Worm (Caenorhabditis elegans): ENCODE data around the gene C05D12.4.
"Not testable (repeated sequence)": the region's sequence is repeated elsewhere in the genome, so short reads cannot be mapped to it uniquely, and the experiment has no call there.

C05D12.4 gene

ce11 chrII:11440265-11440664, 8.6 kb downstream of the C05D12.4 start, which contains the start of gene VW02B12L.2 (continued):
- no peak for TF ChIP-seq fkh-4 (tag; optimal IDR thresholded peaks at IDR 0.05; ENCODE audit: borderline replicate concordance)

- TF ChIP-seq pag-3 (tag; optimal IDR thresholded peaks at IDR 0.05; ENCODE audit: borderline replicate concordance, insufficient read depth); blmp-1 (tag; optimal IDR thresholded peaks at IDR 0.05); fkh-4 (tag; optimal IDR thresholded peaks at IDR 0.05; ENCODE audit: borderline replicate concordance): not testable (repeated sequence)
These were observed 10.7 kb downstream of the C05D12.4 start, which contains the start of gene ebp-2 for ce11 chrII:11442425-11442824. Gene ebp-2, plus strand, starts transcription at chrII:11442725.

ce11 chrII:11443128-11443527, 11.4 kb downstream of the C05D12.4 start:
- TF ChIP-seq ama-1 (optimal IDR thresholded peaks at IDR 0.05) (no peak), ceh-8 (GFP tag; optimal IDR thresholded peaks at IDR 0.05) (peak; percentile 28)

- TF ChIP-seq hlh-4 (tag; optimal IDR thresholded peaks at IDR 0.05), result no peak
- TF ChIP-seq efl-3 (GFP tag; optimal IDR thresholded peaks at IDR 0.05), result no peak
- TF ChIP-seq egl-27 (tag; optimal IDR thresholded peaks at IDR 0.05), result no peak
- TF ChIP-seq unc-98 (GFP tag; IDR thresholded peaks at IDR 0.05), result no peak
- TF ChIP-seq ama-1 (optimal IDR thresholded peaks at IDR 0.05), result no peak
These were observed 12.2 kb downstream of the C05D12.4 start, which contains the start of gene adbp-1 for ce11 chrII:11443862-11444261. Gene adbp-1, plus strand, starts transcription at chrII:11444162.

- TF ChIP-seq swsn-7 (tag; optimal IDR thresholded peaks at IDR 0.05) (no peak), ztf-11 (tag; optimal IDR thresholded peaks at IDR 0.05) (no peak), nhr-77 (tag; optimal IDR thresholded peaks at IDR 0.05) (no peak), ceh-82 (tag; optimal IDR thresholded peaks at IDR 0.05) (no peak), unc-30 (tag; optimal IDR thresholded peaks at IDR 0.05) (no peak), grh-1 (GFP tag; IDR thresholded peaks at IDR 0.05) (no peak), jun-1 (tag; optimal IDR thresholded peaks at IDR 0.05) (no peak), pag-3 (tag; optimal IDR thresholded peaks at IDR 0.05; ENCODE audit: borderline replicate concordance, insufficient read depth) (no peak), hpl-2 (GFP tag; optimal IDR thresholded peaks at IDR 0.05) (no peak), Y116A8C.19 (tag; optimal IDR thresholded peaks at IDR 0.05; ENCODE audit: borderline replicate concordance) (no peak), nhr-71 (tag; optimal IDR thresholded peaks at IDR 0.05) (no peak), nhr-90 (tag; optimal IDR thresholded peaks at IDR 0.05; ENCODE audit: poor library complexity) (no peak), irx-1 (tag; optimal IDR thresholded peaks at IDR 0.05) (no peak), ces-1 (GFP tag; optimal IDR thresholded peaks at IDR 0.05) (no peak), dpl-1 (GFP tag; optimal IDR thresholded peaks at IDR 0.05) (no peak), unc-86 (tag; optimal IDR thresholded peaks at IDR 0.05) (no peak), nhr-85 (tag) (no peak), fkh-8 (tag; optimal IDR thresholded peaks at IDR 0.05) (no peak), ceh-88 (GFP tag; IDR thresholded peaks at IDR 0.05) (no peak)
These were observed 13.3 kb downstream of the C05D12.4 start, which contains the start of gene W02B12.13 for ce11 chrII:11444973-11445372. Gene W02B12.13, plus strand, starts transcription at chrII:11445273.

- TF ChIP-seq elt-2 (tag; optimal IDR thresholded peaks at IDR 0.05) (peak; percentile 57), F16B12.6 (tag; optimal IDR thresholded peaks at IDR 0.05) (no peak)
These were observed 17.1 kb downstream of the C05D12.4 start, which contains the start of gene W02B12.1 for ce11 chrII:11448753-11449152. Gene W02B12.1, plus strand, starts transcription at chrII:11449021.

ce11 chrII:11450882-11451281, 19.2 kb downstream of the C05D12.4 start:
- no peak for TF ChIP-seq efl-1 (optimal IDR thresholded peaks at IDR 0.05)
- TF ChIP-seq efl-1 (GFP tag; optimal IDR thresholded peaks at IDR 0.05 in 1 of 2), result peak in 1 of 2 experiments; percentile 26
- no peak for TF ChIP-seq sptf-1 (tag; optimal IDR thresholded peaks at IDR 0.05)

Data from whole organism, L1 larva.